Fruit fly (Drosophila melanogaster) whole organism, prepupa: Measurements from ENCODE around the gene plum.

Source experiments
- Blimp-1 ChIP-seq: fragments of 200-800 bp; sonication (Bioruptor generic); optimal IDR thresholded peaks from 3 replicates; lab custom pipeline; 2017; ENCODE audit warnings: missing biosample characterization, missing genetic modification characterization, mild to moderate bottlenecking, moderate library complexity, missing genetic modification reagents
- CG10631 ChIP-seq: fragments of 200-800 bp; sonication (Bioruptor generic); optimal IDR thresholded peaks from 2 replicates; lab custom pipeline; 2016; ENCODE audit warnings: missing biosample characterization, missing genetic modification characterization
- CG10669 ChIP-seq: fragments of 200-800 bp; sonication (Bioruptor generic); optimal IDR thresholded peaks from 3 replicates; lab custom pipeline; 2018; ENCODE audit warnings: missing biosample characterization, mild to moderate bottlenecking, missing genetic modification characterization, moderate library complexity
- CG11294 ChIP-seq: fragments of 200-800 bp; sonication (Bioruptor generic); IDR thresholded peaks from 2 replicates; pipeline ENCODE4 v1.3.6; 2022; ENCODE audit warnings: missing biosample characterization, missing genetic modification characterization
- CG11762 ChIP-seq: fragments of 200-800 bp; sonication (Bioruptor generic); optimal IDR thresholded peaks from 3 replicates; lab custom pipeline; 2016; ENCODE audit warnings: missing biosample characterization, missing genetic modification characterization; ENCODE audit not compliant: insufficient read depth
- CG11902 ChIP-seq: fragments of 200-800 bp; sonication (Bioruptor generic); optimal IDR thresholded peaks from 3 replicates; lab custom pipeline; 2016; ENCODE audit warnings: missing biosample characterization, missing genetic modification characterization
- CG15336 ChIP-seq: fragments of 200-800 bp; sonication (Bioruptor generic); IDR thresholded peaks from 2 replicates; pipeline ENCODE4 v1.3.6; 2022; ENCODE audit warnings: missing biosample characterization, missing genetic modification characterization
- CG1621 ChIP-seq: fragments of 200-800 bp; sonication (Bioruptor generic); optimal IDR thresholded peaks from 3 replicates; lab custom pipeline; 2018; ENCODE audit warnings: missing biosample characterization, mild to moderate bottlenecking, missing genetic modification characterization
- CG16779 ChIP-seq: fragments of 200-800 bp; sonication (Bioruptor generic); optimal IDR thresholded peaks from 3 replicates; lab custom pipeline; 2017; ENCODE audit warnings: missing biosample characterization, mild to moderate bottlenecking, missing genetic modification characterization
- CG3032 ChIP-seq: fragments of 200-800 bp; optimal IDR thresholded peaks from 2 replicates; lab custom pipeline; 2019; ENCODE audit warnings: missing biosample characterization, mild to moderate bottlenecking, missing genetic modification characterization, moderate library complexity
- CG32006 ChIP-seq: fragments of 200-800 bp; sonication (Bioruptor generic); optimal IDR thresholded peaks from 3 replicates; lab custom pipeline; 2017; ENCODE audit warnings: missing biosample characterization, mild to moderate bottlenecking, missing genetic modification characterization
- CG34406 ChIP-seq: fragments of 200-800 bp; sonication (Bioruptor generic); optimal IDR thresholded peaks from 3 replicates; lab custom pipeline; 2016; ENCODE audit warnings: missing biosample characterization, missing genetic modification characterization
- CG3919 ChIP-seq: fragments of 200-800 bp; sonication (Bioruptor generic); optimal IDR thresholded peaks from 3 replicates; lab custom pipeline; 2016; ENCODE audit warnings: missing biosample characterization, missing genetic modification characterization
- CG4318 ChIP-seq: fragments of 200-800 bp; sonication (Bioruptor generic); optimal IDR thresholded peaks from 3 replicates; lab custom pipeline; 2017; ENCODE audit warnings: missing biosample characterization, mild to moderate bottlenecking, missing genetic modification characterization
- CG6163 ChIP-seq: fragments of 200-800 bp; sonication (Bioruptor generic); IDR thresholded peaks from 3 replicates; pipeline ENCODE4 v1.3.6; 2022; ENCODE audit warnings: missing biosample characterization, missing genetic modification characterization
- CG6276 ChIP-seq: fragments of 200-800 bp; sonication (Bioruptor generic); optimal IDR thresholded peaks from 2 replicates; lab custom pipeline; 2017; ENCODE audit warnings: missing biosample characterization, mild to moderate bottlenecking, missing genetic modification characterization
- CG6792 ChIP-seq: fragments of 200-800 bp; sonication (Bioruptor generic); optimal IDR thresholded peaks from 3 replicates; lab custom pipeline; 2016; ENCODE audit warnings: missing biosample characterization, missing genetic modification characterization
- CG6808 ChIP-seq: fragments of 200-800 bp; sonication (Bioruptor generic); optimal IDR thresholded peaks from 3 replicates; lab custom pipeline; 2017; ENCODE audit warnings: missing biosample characterization, missing genetic modification characterization, mild to moderate bottlenecking, moderate library complexity, missing genetic modification reagents
- CG6854 ChIP-seq: fragments of 200-800 bp; sonication (Bioruptor generic); optimal IDR thresholded peaks from 2 replicates; lab custom pipeline; 2017; ENCODE audit warnings: missing biosample characterization, mild to moderate bottlenecking, missing genetic modification characterization
- CG7368 ChIP-seq: fragments of 200-800 bp; sonication (Bioruptor generic); optimal IDR thresholded peaks from 3 replicates; lab custom pipeline; 2016; ENCODE audit warnings: missing biosample characterization, missing genetic modification characterization
- CG8119 ChIP-seq: fragments of 200-800 bp; sonication (Bioruptor generic); IDR thresholded peaks from 3 replicates; pipeline ENCODE4 v1.3.6; 2022; ENCODE audit warnings: missing biosample characterization, missing genetic modification characterization
- CG8319 ChIP-seq: fragments of 200-800 bp; sonication (Bioruptor generic); optimal IDR thresholded peaks from 3 replicates; lab custom pipeline; 2016; ENCODE audit warnings: missing biosample characterization, missing genetic modification characterization
- CG8632 ChIP-seq: fragments of 200-800 bp; sonication (Bioruptor generic); optimal IDR thresholded peaks from 3 replicates; lab custom pipeline; 2016; ENCODE audit warnings: missing biosample characterization, missing genetic modification characterization
- Eip75B ChIP-seq: fragments of 200-800 bp; sonication (Bioruptor generic); optimal IDR thresholded peaks from 3 replicates; lab custom pipeline; 2016; ENCODE audit warnings: missing biosample characterization, missing genetic modification characterization
- Eip93F ChIP-seq: fragments of 200-800 bp; sonication (Bioruptor generic); optimal IDR thresholded peaks from 2 replicates; lab custom pipeline; 2016; ENCODE audit warnings: missing biosample characterization, mild to moderate bottlenecking, missing genetic modification characterization
- Gug ChIP-seq: fragments of 200-800 bp; sonication (Bioruptor generic); IDR thresholded peaks from 2 replicates; pipeline ENCODE4 v1.3.6; 2022; ENCODE audit warnings: missing biosample characterization, missing genetic modification characterization
- Hr38 ChIP-seq: sonication (Bioruptor generic); optimal IDR thresholded peaks from 2 replicates; lab custom pipeline; 2016; ENCODE audit warnings: missing biosample characterization, missing genetic modification characterization
- Hr39 ChIP-seq: fragments of 200-800 bp; sonication (Bioruptor generic); optimal IDR thresholded peaks from 2 replicates; lab custom pipeline; 2016; ENCODE audit warnings: missing biosample characterization, missing genetic modification characterization
- Hr4 ChIP-seq: fragments of 200-800 bp; sonication (Bioruptor generic); optimal IDR thresholded peaks from 3 replicates; lab custom pipeline; 2016; ENCODE audit warnings: missing biosample characterization, missing genetic modification characterization
- Met ChIP-seq: fragments of 200-800 bp; sonication (Bioruptor generic); optimal IDR thresholded peaks from 3 replicates; lab custom pipeline; 2016; ENCODE audit warnings: missing biosample characterization, missing genetic modification characterization
- OdsH ChIP-seq: fragments of 200-800 bp; sonication (Bioruptor generic); optimal IDR thresholded peaks from 3 replicates; lab custom pipeline; 2016; ENCODE audit warnings: missing biosample characterization, missing genetic modification characterization
- Smox ChIP-seq: fragments of 200-800 bp; sonication (Bioruptor generic); optimal IDR thresholded peaks from 3 replicates; lab custom pipeline; 2016; ENCODE audit warnings: missing biosample characterization, missing genetic modification characterization
- Sox14 ChIP-seq: fragments of 200-800 bp; sonication (Bioruptor generic); optimal IDR thresholded peaks from 3 replicates; lab custom pipeline; 2016; ENCODE audit warnings: missing biosample characterization, missing genetic modification characterization
- achi ChIP-seq: fragments of 200-800 bp; sonication (Bioruptor generic); optimal IDR thresholded peaks from 3 replicates; lab custom pipeline; 2016; ENCODE audit warnings: missing biosample characterization, missing genetic modification characterization
- acj6 ChIP-seq: fragments of 200-800 bp; sonication (Bioruptor generic); optimal IDR thresholded peaks from 3 replicates; lab custom pipeline; 2016; ENCODE audit warnings: missing biosample characterization, missing genetic modification characterization
- dac ChIP-seq: fragments of 200-800 bp; sonication (Bioruptor generic); optimal IDR thresholded peaks from 2 replicates; lab custom pipeline; 2017; ENCODE audit warnings: missing biosample characterization, mild to moderate bottlenecking, missing genetic modification characterization
- dsx ChIP-seq: fragments of 200-800 bp; optimal IDR thresholded peaks from 3 replicates; lab custom pipeline; 2019; ENCODE audit warnings: missing biosample characterization, mild to moderate bottlenecking, missing genetic modification characterization, moderate library complexity; ENCODE audit not compliant: poor library complexity, severe bottlenecking
- eg ChIP-seq: fragments of 200-800 bp; sonication (Bioruptor generic); IDR thresholded peaks from 3 replicates; pipeline ENCODE4 v1.3.6; 2022; ENCODE audit warnings: missing biosample characterization, missing genetic modification characterization
- esn ChIP-seq: fragments of 200-800 bp; sonication (Bioruptor generic); optimal IDR thresholded peaks from 2 replicates; lab custom pipeline; 2016; ENCODE audit warnings: missing biosample characterization, mild to moderate bottlenecking, missing genetic modification characterization, moderate library complexity
- fd59A ChIP-seq: fragments of 200-800 bp; sonication (Bioruptor generic); optimal IDR thresholded peaks from 2 replicates; lab custom pipeline; 2017; ENCODE audit warnings: missing biosample characterization, mild to moderate bottlenecking, missing genetic modification characterization, missing genetic modification reagents
- lz ChIP-seq: fragments of 200-800 bp; sonication (Bioruptor generic); optimal IDR thresholded peaks from 3 replicates; lab custom pipeline; 2016; ENCODE audit warnings: missing biosample characterization, missing genetic modification characterization
- net ChIP-seq: fragments of 200-800 bp; sonication (Bioruptor generic); optimal IDR thresholded peaks from 3 replicates; lab custom pipeline; 2016; ENCODE audit warnings: missing biosample characterization, missing genetic modification characterization
- pdm3 ChIP-seq: fragments of 200-800 bp; sonication (Bioruptor generic); optimal IDR thresholded peaks from 3 replicates; lab custom pipeline; 2016; ENCODE audit warnings: missing biosample characterization, missing genetic modification characterization
- salr ChIP-seq, 2 experiments: fragments of 200-800 bp; sonication (Bioruptor generic); optimal IDR thresholded peaks; 3 replicates each; lab custom pipeline; 2016 to 2018; ENCODE audit warnings: missing biosample characterization in 2 of 2, missing genetic modification characterization in 2 of 2, mild to moderate bottlenecking in 1 of 2
- spab ChIP-seq: fragments of 200-800 bp; sonication (Bioruptor generic); optimal IDR thresholded peaks from 2 replicates; lab custom pipeline; 2017; ENCODE audit warnings: missing biosample characterization, mild to moderate bottlenecking, missing genetic modification characterization, missing genetic modification reagents
- ss ChIP-seq, 2 experiments: fragments of 200-800 bp; sonication (Bioruptor generic); optimal IDR thresholded peaks; 2 replicates in 1 of 2; 3 replicates in 1 of 2; lab custom pipeline; 2017 to 2018; ENCODE audit warnings: mild to moderate bottlenecking in 2 of 2, missing biosample characterization in 2 of 2, missing genetic modification characterization in 2 of 2, moderate library complexity in 1 of 2
- svp ChIP-seq: fragments of 200-800 bp; sonication (Bioruptor generic); peaks from one replicate; lab custom pipeline; 2016; ENCODE audit warnings: missing biosample characterization, missing genetic modification characterization
- vri ChIP-seq: fragments of 200-800 bp; sonication (Bioruptor generic); optimal IDR thresholded peaks from 3 replicates; lab custom pipeline; 2016; ENCODE audit warnings: missing biosample characterization, mild to moderate bottlenecking, missing genetic modification characterization

plum gene

DNA sequence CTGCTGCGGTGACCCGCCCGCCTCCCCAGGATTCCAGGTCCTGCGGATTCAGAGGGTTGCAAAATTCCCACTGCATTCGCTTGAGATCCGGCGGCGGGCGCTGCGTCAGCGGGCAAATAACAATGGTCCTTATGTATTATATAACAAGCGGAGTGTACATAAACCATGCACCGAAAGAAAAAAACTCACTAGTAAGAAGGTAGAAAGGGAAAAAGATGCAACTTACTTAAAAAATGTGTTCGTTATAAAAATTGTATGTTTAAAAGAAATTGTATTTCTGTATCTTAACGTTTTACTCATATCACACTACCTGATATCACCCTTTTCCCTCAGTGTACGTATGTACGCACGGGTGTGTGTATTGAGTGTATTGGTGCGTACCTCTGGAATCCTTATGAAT, 35.9 kb downstream of the plum start (continued):
- TF ChIP-seq CG1621 (tag; lab: Kevin White, UChicago) (peak; percentile 63), fd59A (peak; percentile 45), spab (peak; percentile 66), Hr4 (GFP tag; lab: Kevin White, UChicago) (peak; percentile 52), Gug (GFP tag; lab: Robert Waterston, UW) (peak; percentile 34; the same call in 1 of the 2 replicates), Sox14 (GFP tag; lab: Kevin White, UChicago) (peak; percentile 74), dac (GFP tag; lab: Kevin White, UChicago) (no peak), Blimp-1 (GFP tag; lab: Kevin White, UChicago) (peak; percentile 29), CG3919 (GFP tag; lab: Kevin White, UChicago) (peak; percentile 76), Hr38 (no peak), pdm3 (GFP tag; lab: Kevin White, UChicago) (peak; percentile 68), ss (GFP tag; optimal IDR thresholded peaks at IDR 0.05; lab: Kevin White, UChicago) (peak; percentile 21 to 76), eg (GFP tag; lab: Robert Waterston, UW) (peak; percentile 49; the same call in 2 of the 3 replicates)

- TF ChIP-seq CG16779: peak; percentile 41
- TF ChIP-seq CG6808 (GFP tag; lab: Kevin White, UChicago): peak; percentile 34
- peak; percentile 70 for TF ChIP-seq CG3919 (GFP tag; lab: Kevin White, UChicago)
- TF ChIP-seq CG6792 (GFP tag; lab: Kevin White, UChicago): peak; percentile 30
- peak; percentile 87 for TF ChIP-seq CG6163 (GFP tag; lab: Robert Waterston, UW)
- peak; percentile 81 for TF ChIP-seq CG8119 (GFP tag; lab: Robert Waterston, UW)
- peak; percentile 51 for TF ChIP-seq spab
- no peak for TF ChIP-seq lz (GFP tag; lab: Kevin White, UChicago)
- peak; percentile 39 for TF ChIP-seq CG7368
- no peak for TF ChIP-seq Hr39 (GFP tag; lab: Kevin White, UChicago)
- TF ChIP-seq CG11294 (GFP tag; lab: Robert Waterston, UW): peak; percentile 75
- TF ChIP-seq eg (GFP tag; lab: Robert Waterston, UW): peak; percentile 88
- peak; percentile 31 for TF ChIP-seq net
- TF ChIP-seq Met: peak; percentile 4
- peak; percentile 61 for TF ChIP-seq CG10631
- TF ChIP-seq CG8319 (GFP tag; lab: Kevin White, UChicago): no peak
- no peak for TF ChIP-seq CG8632 (GFP tag; lab: Kevin White, UChicago)
- TF ChIP-seq CG32006 (GFP tag; lab: Kevin White, UChicago): peak; percentile 75
- TF ChIP-seq OdsH: peak; percentile 53
- no peak for TF ChIP-seq vri (GFP tag; lab: Kevin White, UChicago)
- peak; percentile 78 for TF ChIP-seq CG6276 (GFP tag; lab: Kevin White, UChicago)
- TF ChIP-seq CG11762 (GFP tag; lab: Kevin White, UChicago): peak; percentile 45
- no peak for TF ChIP-seq dsx (GFP tag; lab: Kevin White, UChicago)
- peak; percentile 75 for TF ChIP-seq Gug (GFP tag; lab: Robert Waterston, UW)
- TF ChIP-seq achi (GFP tag; lab: Kevin White, UChicago): peak; percentile 67
- TF ChIP-seq salr (GFP tag; optimal IDR thresholded peaks at IDR 0.05; lab: Kevin White, UChicago): peak in 1 of 2 experiments; percentile 47
- no peak for TF ChIP-seq CG6854
- TF ChIP-seq Sox14 (GFP tag; lab: Kevin White, UChicago): peak; percentile 33
- peak; percentile 85 for TF ChIP-seq CG15336 (GFP tag; lab: Robert Waterston, UW)
- TF ChIP-seq Eip75B (GFP tag; lab: Kevin White, UChicago): peak; percentile 69
- peak; percentile 49 for TF ChIP-seq pdm3 (GFP tag; lab: Kevin White, UChicago)
- TF ChIP-seq esn (GFP tag; lab: Kevin White, UChicago): peak; percentile 16
- TF ChIP-seq CG3032 (tag; lab: Kevin White, UChicago): peak; percentile 56
- no peak for TF ChIP-seq CG34406 (GFP tag; lab: Kevin White, UChicago)
- TF ChIP-seq Smox (GFP tag; lab: Kevin White, UChicago): no peak
- peak; percentile 58 for TF ChIP-seq CG10669 (GFP tag; lab: Kevin White, UChicago)
- no peak for TF ChIP-seq fd59A
- peak; percentile 15 for TF ChIP-seq acj6 (GFP tag; lab: Kevin White, UChicago)
- TF ChIP-seq Eip93F (GFP tag; lab: Kevin White, UChicago): no peak
- TF ChIP-seq CG1621 (tag; lab: Kevin White, UChicago): peak; percentile 14
- no peak for TF ChIP-seq CG11902 (GFP tag; lab: Kevin White, UChicago)
- TF ChIP-seq svp (GFP tag; lab: Kevin White, UChicago): no peak
- peak; percentile 39 for TF ChIP-seq CG4318 (GFP tag; lab: Kevin White, UChicago)
- no peak for TF ChIP-seq Hr38
These were observed 38.7 kb downstream of the plum start for dm6 chr3R:26496356-26496755.
